Worm (Caenorhabditis elegans) whole organism, L3 larva: ENCODE results near the gene soc-1.

ENCODE experiments used
- lin-15B ChIP-seq: fragments of 150-350 bp; optimal IDR thresholded peaks from 2 replicates; lab custom pipeline; 2014; ENCODE audit warnings: missing biosample characterization, missing genetic modification characterization
- mdl-1 ChIP-seq: fragments of 150-350 bp; optimal IDR thresholded peaks from 2 replicates; lab custom pipeline; 2014; ENCODE audit warnings: missing biosample characterization, missing genetic modification characterization
- nhr-12 ChIP-seq: fragments of 150-350 bp; optimal IDR thresholded peaks from 2 replicates; lab custom pipeline; 2014; ENCODE audit warnings: missing biosample characterization, missing genetic modification characterization
- nhr-77 ChIP-seq: fragments of 150-350 bp; optimal IDR thresholded peaks from 2 replicates; lab custom pipeline; 2014; ENCODE audit warnings: missing biosample characterization, missing genetic modification characterization
- pha-4 ChIP-seq: fragments of 150-350 bp; optimal IDR thresholded peaks from 2 replicates; lab custom pipeline; 2014; ENCODE audit warnings: missing biosample characterization, missing genetic modification reagents, missing genetic modification characterization
- snpc-4 ChIP-seq: fragments of 150-350 bp; optimal IDR thresholded peaks from 2 replicates; lab custom pipeline; 2014; ENCODE audit warnings: missing biosample characterization, missing genetic modification characterization
- unc-62 ChIP-seq: fragments of 150-350 bp; sonication (generic microtip); optimal IDR thresholded peaks from 4 replicates; lab custom pipeline; 2014; ENCODE audit warnings: missing biosample characterization, missing genetic modification reagents, missing genetic modification characterization
- zag-1 ChIP-seq: fragments of 150-350 bp; optimal IDR thresholded peaks from 2 replicates; lab custom pipeline; 2014; ENCODE audit warnings: missing biosample characterization, missing genetic modification characterization

DNA sequence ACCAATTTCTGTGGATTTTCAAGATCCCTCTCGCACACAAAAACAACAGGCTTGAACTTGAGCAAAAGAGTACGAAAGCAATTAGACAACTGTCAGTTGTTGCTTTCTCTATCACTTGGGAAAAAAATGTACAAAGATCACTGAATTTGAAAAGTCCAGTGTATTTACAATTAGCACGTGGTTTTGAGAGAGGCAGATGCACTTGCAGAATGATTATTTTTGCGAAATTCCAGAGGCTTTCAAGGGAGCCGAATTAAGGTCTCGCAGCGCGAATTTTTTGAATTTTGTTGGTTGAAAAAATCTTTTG is 50.5 kb downstream of the soc-1 start:
- TF ChIP-seq nhr-77: no peak
- TF ChIP-seq lin-15B (tag; lab: Kevin White, UChicago): no peak
- TF ChIP-seq pha-4 (tag; lab: Kevin White, UChicago): no peak
- TF ChIP-seq nhr-12 (tag; lab: Kevin White, UChicago): no peak
- no peak for TF ChIP-seq unc-62 (GFP tag; lab: Kevin White, UChicago)
- TF ChIP-seq mdl-1 (tag; lab: Kevin White, UChicago): no peak
- TF ChIP-seq snpc-4 (tag; lab: Kevin White, UChicago): no peak
- no peak for TF ChIP-seq zag-1 (tag; lab: Kevin White, UChicago)
